Worm (Caenorhabditis elegans) whole organism, L4 larva: ENCODE results near the gene F53F4.12.

ENCODE experiments used
- D1046.2 ChIP-seq: fragments of 200-800 bp; sonication (Bioruptor generic); IDR thresholded peaks from 2 replicates; pipeline ENCODE4 v1.3.6; 2022; ENCODE audit warnings: missing genetic modification characterization, missing compliant biosample characterization
- F26F4.8 ChIP-seq: fragments of 200-800 bp; sonication (Bioruptor generic); conservative IDR thresholded peaks from 2 replicates; pipeline ENCODE4 v1.3.6; 2022; ENCODE audit warnings: missing genetic modification characterization, missing compliant biosample characterization
- F44E2.7 ChIP-seq: fragments of 200-800 bp; sonication (Bioruptor generic); IDR thresholded peaks from 2 replicates; pipeline ENCODE4 v2.1.2; 2022; ENCODE audit warnings: missing genetic modification characterization, missing compliant biosample characterization
- F49E8.2 ChIP-seq: sonication (generic microtip); optimal IDR thresholded peaks from 2 replicates; lab custom pipeline; 2016; ENCODE audit warnings: missing compliant biosample characterization, mild to moderate bottlenecking, missing genetic modification characterization, borderline replicate concordance
- Y105C5A.15 ChIP-seq: fragments of 200-800 bp; sonication (Bioruptor generic); IDR thresholded peaks from 2 replicates; pipeline ENCODE4 v1.3.6; 2022; ENCODE audit warnings: missing genetic modification characterization, missing compliant biosample characterization
- ZK337.2 ChIP-seq: fragments of 200-800 bp; sonication (Bioruptor generic); IDR thresholded peaks from 2 replicates; pipeline ENCODE4 v1.3.6; 2022; ENCODE audit warnings: missing genetic modification reagents, missing genetic modification characterization, missing compliant biosample characterization
- ZK546.5 ChIP-seq, 2 experiments: sonication (generic microtip); optimal IDR thresholded peaks; 2 replicates each; lab custom pipeline; 2017; ENCODE audit warnings: missing biosample characterization in 2 of 2, missing genetic modification characterization in 2 of 2
- aly-2 ChIP-seq: sonication (generic microtip); optimal IDR thresholded peaks from 2 replicates; lab custom pipeline; 2018; ENCODE audit warnings: missing biosample characterization, missing genetic modification characterization
- ama-1 ChIP-seq: fragments of 150-350 bp; optimal IDR thresholded peaks from 2 replicates; lab custom pipeline; 2014; ENCODE audit warnings: inconsistent platforms, mixed read lengths
- ceh-32 ChIP-seq: sonication (generic microtip); optimal IDR thresholded peaks from 2 replicates; lab custom pipeline; 2016; ENCODE audit warnings: mild to moderate bottlenecking, missing genetic modification characterization, missing compliant biosample characterization; ENCODE audit not compliant: poor library complexity
- ceh-44 ChIP-seq: fragments of 200-800 bp; sonication (Bioruptor generic); IDR thresholded peaks from 2 replicates; pipeline ENCODE4 v1.3.6; 2022; ENCODE audit warnings: missing genetic modification reagents, missing genetic modification characterization, missing compliant biosample characterization
- ceh-62 ChIP-seq: sonication (generic microtip); optimal IDR thresholded peaks from 2 replicates; lab custom pipeline; 2017; ENCODE audit warnings: missing biosample characterization, missing genetic modification characterization
- cey-2 ChIP-seq: sonication (generic microtip); optimal IDR thresholded peaks from 3 replicates; lab custom pipeline; 2017; ENCODE audit warnings: missing genetic modification characterization, mild to moderate bottlenecking, missing compliant biosample characterization, antibody characterized with exemption, borderline replicate concordance; ENCODE audit not compliant: insufficient read depth
- ctbp-1 ChIP-seq: fragments of 200-800 bp; sonication (Bioruptor generic); IDR thresholded peaks from 2 replicates; pipeline ENCODE4 v1.3.6; 2022; ENCODE audit warnings: missing genetic modification reagents, missing genetic modification characterization, missing compliant biosample characterization
- daf-19 ChIP-seq: fragments of 200-800 bp; sonication (Bioruptor generic); conservative IDR thresholded peaks from 2 replicates; pipeline ENCODE4 v1.3.6; 2022; ENCODE audit warnings: missing genetic modification characterization, missing compliant biosample characterization
- daf-8 ChIP-seq: fragments of 200-800 bp; sonication (Bioruptor generic); IDR thresholded peaks from 2 replicates; pipeline ENCODE4 v1.3.6; 2022; ENCODE audit warnings: missing genetic modification characterization, missing compliant biosample characterization
- dmd-6 ChIP-seq: fragments of 200-800 bp; sonication (Bioruptor generic); IDR thresholded peaks from 2 replicates; pipeline ENCODE4 v1.3.6; 2022; ENCODE audit warnings: missing genetic modification reagents, missing genetic modification characterization, missing compliant biosample characterization
- dmd-8 ChIP-seq: fragments of 200-800 bp; sonication (Bioruptor generic); IDR thresholded peaks from 2 replicates; pipeline ENCODE4 v1.3.6; 2022; ENCODE audit warnings: missing genetic modification characterization, missing compliant biosample characterization
- dmd-9 ChIP-seq: fragments of 200-800 bp; sonication (Bioruptor generic); IDR thresholded peaks from 2 replicates; pipeline ENCODE4 v1.3.6; 2022; ENCODE audit warnings: missing genetic modification reagents, missing genetic modification characterization, missing compliant biosample characterization
- dpl-1 ChIP-seq: fragments of 150-350 bp; optimal IDR thresholded peaks from 2 replicates; lab custom pipeline; 2014; ENCODE audit warnings: missing biosample characterization, missing genetic modification reagents, missing genetic modification characterization
- duxl-1 ChIP-seq: sonication (generic microtip); optimal IDR thresholded peaks from 2 replicates; lab custom pipeline; 2016; ENCODE audit warnings: mild to moderate bottlenecking, missing genetic modification characterization, moderate library complexity, missing compliant biosample characterization; ENCODE audit not compliant: poor library complexity
- egl-27 ChIP-seq: sonication (generic microtip); optimal IDR thresholded peaks from 3 replicates; lab custom pipeline; 2017; ENCODE audit warnings: missing biosample characterization, missing genetic modification reagents, missing genetic modification characterization
- egl-43 ChIP-seq: fragments of 200-800 bp; sonication (Bioruptor generic); IDR thresholded peaks from 2 replicates; pipeline ENCODE4 v1.3.6; 2022; ENCODE audit warnings: missing genetic modification reagents, missing genetic modification characterization, missing compliant biosample characterization
- fos-1 ChIP-seq: fragments of 150-350 bp; optimal IDR thresholded peaks from 2 replicates; lab custom pipeline; 2014; ENCODE audit warnings: missing biosample characterization, missing genetic modification characterization
- hlh-11 ChIP-seq: fragments of 200-800 bp; sonication (Bioruptor generic); optimal IDR thresholded peaks from 2 replicates; lab custom pipeline; 2018; ENCODE audit warnings: mild to moderate bottlenecking, missing genetic modification characterization, missing compliant biosample characterization
- lin-29 ChIP-seq: fragments of 200-800 bp; sonication (Bioruptor generic); IDR thresholded peaks from 2 replicates; pipeline ENCODE4 v1.3.6; 2022; ENCODE audit warnings: missing genetic modification reagents, missing genetic modification characterization, missing compliant biosample characterization
- lin-38 ChIP-seq: fragments of 200-800 bp; sonication (Bioruptor generic); IDR thresholded peaks from 2 replicates; pipeline ENCODE4 v1.3.6; 2022; ENCODE audit warnings: missing genetic modification reagents, missing genetic modification characterization, missing compliant biosample characterization
- lsy-2 ChIP-seq, 2 experiments: fragments of 150-350 bp in 1 of 2; sonication (generic microtip) in 1 of 2; optimal IDR thresholded peaks; 2 replicates each; lab custom pipeline; 2014 to 2017; ENCODE audit warnings: missing biosample characterization in 2 of 2, missing genetic modification characterization in 2 of 2
- madf-9 ChIP-seq: fragments of 200-800 bp; sonication (Bioruptor generic); conservative IDR thresholded peaks from 2 replicates; pipeline ENCODE4 v1.3.6; 2022; ENCODE audit warnings: missing genetic modification reagents, missing genetic modification characterization, missing compliant biosample characterization
- mdt-29 ChIP-seq: fragments of 200-800 bp; sonication (Bioruptor generic); IDR thresholded peaks from 2 replicates; pipeline ENCODE4 v1.3.6; 2022; ENCODE audit warnings: missing genetic modification reagents, missing genetic modification characterization, missing compliant biosample characterization
- mep-1 ChIP-seq: fragments of 150-350 bp; sonication (generic microtip); optimal IDR thresholded peaks from 3 replicates; lab custom pipeline; 2014; ENCODE audit warnings: missing biosample characterization, missing genetic modification characterization
- mes-2 ChIP-seq: sonication (generic microtip); optimal IDR thresholded peaks from 2 replicates; lab custom pipeline; 2016; ENCODE audit warnings: missing genotype, mild to moderate bottlenecking, missing genetic modification characterization, missing compliant biosample characterization; ENCODE audit not compliant: poor library complexity, severe bottlenecking
- nhr-102 ChIP-seq: sonication (generic microtip); optimal IDR thresholded peaks from 2 replicates; lab custom pipeline; 2016; ENCODE audit warnings: mild to moderate bottlenecking, missing genetic modification characterization, moderate library complexity, missing compliant biosample characterization
- nhr-111 ChIP-seq: fragments of 200-800 bp; sonication (Bioruptor generic); optimal IDR thresholded peaks from 2 replicates; lab custom pipeline; 2018; ENCODE audit warnings: mild to moderate bottlenecking, missing genetic modification characterization, missing compliant biosample characterization
- nhr-25 ChIP-seq: sonication (generic microtip); optimal IDR thresholded peaks from 2 replicates; lab custom pipeline; 2017; ENCODE audit warnings: missing genetic modification characterization, mild to moderate bottlenecking, missing compliant biosample characterization, antibody characterized with exemption, moderate library complexity, borderline replicate concordance; ENCODE audit not compliant: insufficient read depth
- nhr-41 ChIP-seq: fragments of 200-800 bp; sonication (Bioruptor generic); IDR thresholded peaks from 2 replicates; pipeline ENCODE4 v1.3.6; 2022; ENCODE audit warnings: missing genetic modification reagents, missing genetic modification characterization, missing compliant biosample characterization
- nhr-48 ChIP-seq: sonication (generic microtip); optimal IDR thresholded peaks from 2 replicates; lab custom pipeline; 2016; ENCODE audit warnings: mild to moderate bottlenecking, missing genetic modification characterization, missing compliant biosample characterization
- nhr-76 ChIP-seq: fragments of 150-350 bp; optimal IDR thresholded peaks from 2 replicates; lab custom pipeline; 2014; ENCODE audit warnings: missing biosample characterization, missing genetic modification characterization
- nhr-77 ChIP-seq: fragments of 150-350 bp; optimal IDR thresholded peaks from 2 replicates; lab custom pipeline; 2014; ENCODE audit warnings: missing biosample characterization, missing genetic modification characterization
- pha-4 ChIP-seq, 2 experiments: fragments of 150-350 bp in 1 of 2; fragments of 200-800 bp in 1 of 2; sonication (Bioruptor generic) in 1 of 2; IDR thresholded peaks in 1 of 2; optimal IDR thresholded peaks in 1 of 2; 2 replicates each; pipeline versions ENCODE4 v1.3.6 to Lab custom; 2014 to 2022; ENCODE audit warnings: missing genetic modification characterization in 2 of 2, missing genetic modification reagents in 2 of 2, missing biosample characterization in 1 of 2, missing compliant biosample characterization in 1 of 2
- pqm-1 ChIP-seq: sonication (generic microtip); optimal IDR thresholded peaks from 2 replicates; lab custom pipeline; 2017; ENCODE audit warnings: missing biosample characterization, missing genetic modification characterization
- rbr-2 ChIP-seq: sonication (generic microtip); optimal IDR thresholded peaks from 2 replicates; lab custom pipeline; 2016; ENCODE audit warnings: missing genotype, missing genetic modification characterization, missing compliant biosample characterization
- sdz-12 ChIP-seq: fragments of 200-800 bp; sonication (Bioruptor generic); optimal IDR thresholded peaks from 2 replicates; lab custom pipeline; 2018; ENCODE audit warnings: mild to moderate bottlenecking, missing genetic modification characterization, missing compliant biosample characterization
- skn-1 ChIP-seq: fragments of 150-350 bp; optimal IDR thresholded peaks from 2 replicates; lab custom pipeline; 2014; ENCODE audit warnings: missing biosample characterization, missing genetic modification characterization
- spr-1 ChIP-seq: sonication (generic microtip); optimal IDR thresholded peaks from 2 replicates; lab custom pipeline; 2016; ENCODE audit warnings: mild to moderate bottlenecking, missing genetic modification characterization, missing compliant biosample characterization
- unc-62 ChIP-seq, 3 experiments: fragments of 150-350 bp in 1 of 3; sonication (generic microtip); optimal IDR thresholded peaks in 2 of 3; peaks in 1 of 3; 1 replicate in 1 of 3; 2 replicates in 2 of 3; lab custom pipeline; 2014 to 2017; ENCODE audit warnings: missing biosample characterization in 3 of 3, missing genetic modification characterization in 3 of 3, missing genetic modification reagents in 3 of 3, missing genotype in 1 of 3
- vab-7 ChIP-seq: fragments of 200-800 bp; sonication (Bioruptor generic); IDR thresholded peaks from 2 replicates; pipeline ENCODE4 v1.3.6; 2022; ENCODE audit warnings: missing genetic modification reagents, missing genetic modification characterization, missing compliant biosample characterization
- zag-1 ChIP-seq: fragments of 150-350 bp; optimal IDR thresholded peaks from 2 replicates; lab custom pipeline; 2014; ENCODE audit warnings: missing biosample characterization, missing genetic modification characterization
- zip-2 ChIP-seq: fragments of 150-350 bp; optimal IDR thresholded peaks from 2 replicates; lab custom pipeline; 2014; ENCODE audit warnings: missing biosample characterization, missing genetic modification characterization

F53F4.12 gene

DNA sequence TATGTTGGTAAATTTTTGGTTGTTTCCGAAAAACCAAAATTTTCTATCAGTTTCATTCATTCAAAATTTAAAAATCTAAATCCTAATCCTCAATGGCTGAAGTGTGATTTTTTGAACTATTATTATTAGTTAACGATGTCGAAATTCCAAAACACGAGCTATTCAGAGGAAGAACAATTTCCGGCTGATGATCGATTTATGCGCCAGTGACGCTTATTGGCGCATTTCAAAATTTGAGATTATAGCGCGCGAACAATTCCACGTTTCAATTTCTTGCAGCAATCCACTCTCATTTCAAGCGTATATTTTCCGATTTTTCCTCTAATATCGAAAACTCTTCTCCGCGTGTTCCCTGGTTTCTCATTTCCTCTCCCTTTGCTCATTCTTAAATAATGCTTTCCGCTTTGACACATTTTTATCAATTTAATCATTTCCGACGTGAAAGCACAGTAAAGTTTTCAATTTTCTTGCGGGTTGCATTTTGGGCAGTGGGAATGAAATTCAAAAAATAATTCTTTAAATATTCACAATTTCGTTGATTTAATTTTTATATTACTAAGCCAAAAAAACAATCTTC, 38.6 kb downstream of the F53F4.12 start:
- TF ChIP-seq ceh-32 (tag; lab: Kevin White, UChicago) (no peak), ama-1 (lab: Kevin White, UChicago) (no peak), F44E2.7 (no peak), nhr-25 (tag; lab: Kevin White, UChicago) (no peak), lin-38 (GFP tag; lab: Robert Waterston, UW) (peak; percentile 58), ZK546.5 (tag; optimal IDR thresholded peaks at IDR 0.05; lab: Kevin White, UChicago) (no peak), egl-27 (tag; lab: Kevin White, UChicago) (no peak), egl-43 (GFP tag; lab: Robert Waterston, UW) (0 out of 2 replicates have a peak, but pooled peaks have one; percentile 50), rbr-2 (tag; lab: Kevin White, UChicago) (peak; percentile 20), spr-1 (no peak), nhr-76 (no peak), F26F4.8 (GFP tag; lab: Robert Waterston, UW) (no peak), dpl-1 (GFP tag; lab: Kevin White, UChicago) (peak; percentile 58), ctbp-1 (GFP tag; lab: Robert Waterston, UW) (no peak), ceh-44 (GFP tag; lab: Robert Waterston, UW) (no peak), mes-2 (peak; percentile 54), pqm-1 (tag; lab: Kevin White, UChicago) (peak; percentile 21), nhr-41 (GFP tag; lab: Robert Waterston, UW) (no peak), skn-1 (tag; lab: Kevin White, UChicago) (no peak), cey-2 (tag; lab: Kevin White, UChicago) (no peak), fos-1 (tag; lab: Kevin White, UChicago) (no peak), dmd-6 (GFP tag; lab: Robert Waterston, UW) (peak; percentile 44), vab-7 (GFP tag; lab: Robert Waterston, UW) (no peak), ceh-62 (tag; lab: Kevin White, UChicago) (no peak), aly-2 (no peak), daf-19 (GFP tag; lab: Robert Waterston, UW) (no peak), D1046.2 (GFP tag; lab: Robert Waterston, UW) (0 out of 2 replicates have a peak, but pooled peaks have one; percentile 21), dmd-9 (no peak), lin-29 (no peak), zag-1 (tag; lab: Kevin White, UChicago) (no peak), madf-9 (GFP tag; lab: Robert Waterston, UW) (no peak), ZK337.2 (GFP tag; lab: Robert Waterston, UW) (no peak), nhr-48 (no peak), zip-2 (no peak), daf-8 (no peak), dmd-8 (GFP tag; lab: Robert Waterston, UW) (no peak), Y105C5A.15 (GFP tag; lab: Robert Waterston, UW) (no peak), mdt-29 (0 out of 2 replicates have a peak, but pooled peaks have one; percentile 38), sdz-12 (GFP tag; lab: Kevin White, UChicago) (no peak), nhr-111 (GFP tag; lab: Kevin White, UChicago) (no peak), hlh-11 (tag; lab: Kevin White, UChicago) (peak; percentile 25), lsy-2 (tag; optimal IDR thresholded peaks at IDR 0.05; lab: Kevin White, UChicago) (peak in 1 of 2 experiments; percentile 56), duxl-1 (peak; percentile 49), nhr-102 (tag; lab: Kevin White, UChicago) (no peak), mep-1 (tag; lab: Kevin White, UChicago) (peak; percentile 30), F49E8.2 (tag; lab: Kevin White, UChicago) (no peak), pha-4 (GFP tag; IDR thresholded peaks at IDR 0.05; lab: Robert Waterston, UW) (no peak), pha-4 (tag; optimal IDR thresholded peaks at IDR 0.05; lab: Kevin White, UChicago) (no peak), nhr-77 (tag; lab: Kevin White, UChicago) (peak; percentile 22), unc-62 (GFP tag; optimal IDR thresholded peaks at IDR 0.05 in 1 of 2; lab: Kevin White, UChicago) (no peak), unc-62 (tag; optimal IDR thresholded peaks at IDR 0.05; lab: Kevin White, UChicago) (no peak)
